Fruit fly (Drosophila melanogaster): ENCODE data around the gene Dis3.
A peak's percentile ranks its signal among the peaks of the same experiment; 100 is the strongest.

dm6 chr3R:24299148-24299547 lies 34.1 kb upstream of the Dis3 start:
- no peak for TF ChIP-seq jim (GFP tag; optimal IDR thresholded peaks at IDR 0.05)
- no peak for TF ChIP-seq Hnf4 (GFP tag; optimal IDR thresholded peaks at IDR 0.05)
- no peak for TF ChIP-seq sage (GFP tag; optimal IDR thresholded peaks at IDR 0.05)
- TF ChIP-seq CG9705 (GFP tag; optimal IDR thresholded peaks at IDR 0.05): no peak
- peak; percentile 29 for TF ChIP-seq Hr83 (GFP tag; optimal IDR thresholded peaks at IDR 0.05; ENCODE audit: poor library complexity, severe bottlenecking)
- TF ChIP-seq usp (GFP tag; optimal IDR thresholded peaks at IDR 0.05): no peak
- no peak for TF ChIP-seq Abd-B (GFP tag; optimal IDR thresholded peaks at IDR 0.05)
- TF ChIP-seq Dfd (GFP tag; optimal IDR thresholded peaks at IDR 0.05): no peak
- TF ChIP-seq h (GFP tag; optimal IDR thresholded peaks at IDR 0.05): no peak
- TF ChIP-seq Myc (optimal IDR thresholded peaks at IDR 0.05): no peak
- no peak for TF ChIP-seq psq (GFP tag; optimal IDR thresholded peaks at IDR 0.05)

Data from whole organism, wandering third instar larva.